Fruit fly (Drosophila melanogaster) whole organism, prepupa: ENCODE measurements around the gene Arpc1.

Source experiments
- CG11902 ChIP-seq: fragments of 200-800 bp; sonication (Bioruptor generic); optimal IDR thresholded peaks from 3 replicates; lab custom pipeline; 2016; ENCODE audit warnings: missing biosample characterization, missing genetic modification characterization
- CG3919 ChIP-seq: fragments of 200-800 bp; sonication (Bioruptor generic); optimal IDR thresholded peaks from 3 replicates; lab custom pipeline; 2016; ENCODE audit warnings: missing biosample characterization, missing genetic modification characterization
- CG6276 ChIP-seq: fragments of 200-800 bp; sonication (Bioruptor generic); optimal IDR thresholded peaks from 2 replicates; lab custom pipeline; 2017; ENCODE audit warnings: missing biosample characterization, mild to moderate bottlenecking, missing genetic modification characterization
- CG6808 ChIP-seq: fragments of 200-800 bp; sonication (Bioruptor generic); optimal IDR thresholded peaks from 3 replicates; lab custom pipeline; 2017; ENCODE audit warnings: missing biosample characterization, missing genetic modification characterization, mild to moderate bottlenecking, moderate library complexity, missing genetic modification reagents
- Gug ChIP-seq: fragments of 200-800 bp; sonication (Bioruptor generic); IDR thresholded peaks from 2 replicates; pipeline ENCODE4 v1.3.6; 2022; ENCODE audit warnings: missing biosample characterization, missing genetic modification characterization
- cyc ChIP-seq: fragments of 200-800 bp; sonication (Bioruptor generic); optimal IDR thresholded peaks from 3 replicates; lab custom pipeline; 2016; ENCODE audit warnings: missing biosample characterization, missing genetic modification characterization
- spab ChIP-seq: fragments of 200-800 bp; sonication (Bioruptor generic); optimal IDR thresholded peaks from 2 replicates; lab custom pipeline; 2017; ENCODE audit warnings: missing biosample characterization, mild to moderate bottlenecking, missing genetic modification characterization, missing genetic modification reagents

DNA sequence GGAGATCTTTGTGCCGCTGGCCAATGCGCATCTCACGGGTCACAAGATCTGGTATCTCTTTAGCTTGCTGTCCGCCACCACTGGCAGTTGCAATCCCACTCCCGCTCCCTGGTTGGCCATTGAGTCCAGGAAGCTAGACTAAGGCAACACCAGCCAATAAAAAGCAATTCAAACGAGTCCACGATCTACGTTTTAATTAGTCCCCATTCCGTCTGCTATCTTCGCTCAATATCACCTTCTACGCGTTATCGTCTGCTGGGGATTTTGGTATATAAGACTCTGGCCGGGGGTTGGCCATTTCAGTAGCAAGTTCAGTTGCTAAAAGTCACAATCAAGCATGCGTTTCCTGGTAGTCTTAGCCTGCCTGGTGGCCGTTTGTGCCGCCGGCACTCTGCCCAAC is 18.1 kb upstream of the Arpc1 start, which contains the start of gene CG7953:
- TF ChIP-seq CG6808 (GFP tag; lab: Kevin White, UChicago), result no peak
- TF ChIP-seq CG3919 (GFP tag; lab: Kevin White, UChicago), result no peak
- no peak for TF ChIP-seq CG6276 (GFP tag; lab: Kevin White, UChicago)
- no peak for TF ChIP-seq spab
- no peak for TF ChIP-seq CG11902
- TF ChIP-seq cyc (GFP tag; lab: Kevin White, UChicago), result no peak
- TF ChIP-seq Gug (GFP tag; lab: Robert Waterston, UW), result no peak
